Worm (Caenorhabditis elegans): Measurements from ENCODE around the gene cdk-5.

Gene cdk-5

DNA sequence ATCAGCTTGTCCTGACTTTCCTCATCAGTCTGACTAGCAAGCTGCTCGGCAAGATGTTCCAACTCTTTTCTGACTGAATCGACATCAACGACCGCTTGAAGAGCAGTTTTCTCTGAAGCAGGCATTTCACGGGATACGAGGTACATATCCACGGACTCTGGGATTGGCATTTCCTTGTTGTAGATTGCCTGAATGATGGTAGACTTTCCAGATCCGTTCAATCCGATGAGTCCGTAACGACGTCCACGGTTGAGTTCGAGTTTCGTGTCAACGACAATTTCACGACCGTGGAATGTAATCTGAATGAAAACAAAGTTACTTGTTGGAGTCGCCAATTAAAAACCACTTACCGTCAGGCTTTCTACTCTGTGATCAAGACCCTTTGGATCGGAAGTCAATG, 4.6 kb downstream of the cdk-5 start:
- no peak for TF ChIP-seq nhr-41 (GFP tag; IDR thresholded peaks at IDR 0.05)
- no peak for TF ChIP-seq php-3 (GFP tag; IDR thresholded peaks at IDR 0.05)
- no peak for TF ChIP-seq daf-16 (GFP tag; optimal IDR thresholded peaks at IDR 0.05)
- TF ChIP-seq daf-16 (tag; optimal IDR thresholded peaks at IDR 0.05): no peak
- TF ChIP-seq lim-7 (GFP tag; IDR thresholded peaks at IDR 0.05): no peak
- TF ChIP-seq nhr-28 (tag; optimal IDR thresholded peaks at IDR 0.05): no peak

DNA sequence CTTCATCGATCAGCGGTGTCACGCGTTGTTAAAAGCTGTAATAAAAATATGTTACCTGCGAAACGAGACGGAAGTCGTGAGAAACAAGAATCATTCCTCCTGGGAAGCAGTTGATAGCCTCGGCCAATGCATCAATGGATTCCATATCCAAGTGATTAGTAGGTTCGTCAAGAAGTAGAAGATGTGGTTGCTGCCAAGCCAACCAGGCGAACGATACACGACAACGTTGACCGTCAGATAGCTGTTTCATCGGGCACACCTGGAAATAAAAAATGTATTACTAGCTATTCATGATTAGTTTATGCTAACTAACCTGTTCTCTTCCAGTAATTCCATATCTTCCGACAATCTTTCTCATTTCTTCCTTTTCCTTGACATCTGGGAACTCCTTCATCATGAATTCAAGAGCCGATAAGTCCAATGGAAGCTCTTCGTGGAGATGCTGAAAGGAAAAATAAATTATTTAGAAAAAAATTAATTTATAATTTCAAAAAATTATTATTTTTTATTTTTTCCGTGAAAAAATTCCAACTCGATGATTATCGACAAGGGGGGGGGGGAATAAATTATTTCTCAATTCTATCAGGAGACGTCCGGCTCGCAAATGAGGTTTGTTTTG, 7.1 kb downstream of the cdk-5 start, which contains the start of gene tag-164:
TSS of gene tag-164 (plus strand) at position 569 of the 619 bp plus-strand sequence.
- TF ChIP-seq unc-62 (GFP tag; optimal IDR thresholded peaks at IDR 0.05 in 1 of 2) (peak in 1 of 2 experiments; percentile 92), unc-62 (tag; optimal IDR thresholded peaks at IDR 0.05) (no peak), F44E2.7 (GFP tag; IDR thresholded peaks at IDR 0.05) (no peak), ceh-32 (tag; optimal IDR thresholded peaks at IDR 0.05; ENCODE audit: poor library complexity) (no peak), ztf-7 (tag; optimal IDR thresholded peaks at IDR 0.05) (no peak), jun-1 (tag; optimal IDR thresholded peaks at IDR 0.05) (no peak), F26F4.8 (GFP tag; conservative IDR thresholded peaks at IDR 0.05) (no peak), nhr-102 (tag; optimal IDR thresholded peaks at IDR 0.05) (no peak), fos-1 (tag; optimal IDR thresholded peaks at IDR 0.05) (no peak)

ce11 chrIII:13457305-13457704, 8.8 kb downstream of the cdk-5 start:
- no peak for TF ChIP-seq dmd-6 (GFP tag; IDR thresholded peaks at IDR 0.05)
- TF ChIP-seq ZK337.2 (GFP tag; IDR thresholded peaks at IDR 0.05): no peak
- no peak for TF ChIP-seq mxl-3 (GFP tag; optimal IDR thresholded peaks at IDR 0.05)
- TF ChIP-seq unc-62 (GFP tag; optimal IDR thresholded peaks at IDR 0.05 in 1 of 2): peak in 1 of 2 experiments; percentile 51
- no peak for TF ChIP-seq unc-62 (tag; optimal IDR thresholded peaks at IDR 0.05)
- TF ChIP-seq madf-5 (GFP tag; IDR thresholded peaks at IDR 0.05): no peak
- TF ChIP-seq nhr-102 (tag; optimal IDR thresholded peaks at IDR 0.05): peak; percentile 13
- no peak for TF ChIP-seq daf-19 (GFP tag; conservative IDR thresholded peaks at IDR 0.05)
- 0 out of 2 replicates have a peak, but pooled peaks have one; percentile 48 for TF ChIP-seq Y105C5A.15 (GFP tag; IDR thresholded peaks at IDR 0.05)
- TF ChIP-seq ceh-44 (GFP tag; IDR thresholded peaks at IDR 0.05): no peak
- no peak for TF ChIP-seq hif-1 (tag; optimal IDR thresholded peaks at IDR 0.05)
- TF ChIP-seq T26A8.4 (GFP tag; IDR thresholded peaks at IDR 0.05): no peak
- TF ChIP-seq lim-7 (GFP tag; IDR thresholded peaks at IDR 0.05): no peak
- no peak for TF ChIP-seq F37D6.2 (tag; optimal IDR thresholded peaks at IDR 0.05)
- TF ChIP-seq mdt-29 (GFP tag; IDR thresholded peaks at IDR 0.05): no peak
- no peak for TF ChIP-seq skn-1 (tag; optimal IDR thresholded peaks at IDR 0.05)
- TF ChIP-seq ceh-32 (tag; optimal IDR thresholded peaks at IDR 0.05; ENCODE audit: poor library complexity): no peak

- TF ChIP-seq tra-1 (GFP tag; IDR thresholded peaks at IDR 0.05): no peak
- TF ChIP-seq hlh-30 (tag; optimal IDR thresholded peaks at IDR 0.05; ENCODE audit: insufficient read depth): peak; percentile 38
- no peak for TF ChIP-seq aly-2 (tag; optimal IDR thresholded peaks at IDR 0.05)
- no peak for TF ChIP-seq Y48G9A.11 (GFP tag; IDR thresholded peaks at IDR 0.05)
- TF ChIP-seq zfp-2 (tag; optimal IDR thresholded peaks at IDR 0.05): no peak
- no peak for TF ChIP-seq mxl-2 (GFP tag; conservative IDR thresholded peaks at IDR 0.05)
- TF ChIP-seq dmd-8 (GFP tag; IDR thresholded peaks at IDR 0.05): no peak
- TF ChIP-seq R02D3.7 (tag; optimal IDR thresholded peaks at IDR 0.05): no peak
- no peak for TF ChIP-seq tag-97 (GFP tag; IDR thresholded peaks at IDR 0.05)
- TF ChIP-seq daf-16 (GFP tag; optimal IDR thresholded peaks at IDR 0.05): no peak
- TF ChIP-seq daf-16 (tag; optimal IDR thresholded peaks at IDR 0.05): peak; percentile 51
- TF ChIP-seq ceh-62 (tag; optimal IDR thresholded peaks at IDR 0.05): no peak
- TF ChIP-seq madf-5 (GFP tag; IDR thresholded peaks at IDR 0.05): no peak
- TF ChIP-seq Y75B8A.6 (GFP tag; IDR thresholded peaks at IDR 0.05): no peak
- 0 out of 2 replicates have a peak, but pooled peaks have one; percentile 9 for TF ChIP-seq dmd-6 (GFP tag; IDR thresholded peaks at IDR 0.05)
- TF ChIP-seq madf-9 (GFP tag; conservative IDR thresholded peaks at IDR 0.05): no peak
- no peak for TF ChIP-seq F10B5.3 (tag; optimal IDR thresholded peaks at IDR 0.05)
- no peak for TF ChIP-seq dve-1 (tag; optimal IDR thresholded peaks at IDR 0.05; ENCODE audit: insufficient read depth)
- TF ChIP-seq ZK546.5 (tag; optimal IDR thresholded peaks at IDR 0.05): no peak
- no peak for TF ChIP-seq duxl-1 (tag; optimal IDR thresholded peaks at IDR 0.05; ENCODE audit: poor library complexity)
- no peak for TF ChIP-seq lir-3 (tag; optimal IDR thresholded peaks at IDR 0.05)
- no peak for TF ChIP-seq dpl-1 (GFP tag; optimal IDR thresholded peaks at IDR 0.05)
- TF ChIP-seq mep-1 (tag; optimal IDR thresholded peaks at IDR 0.05): peak; percentile 38
These were observed 10.3 kb downstream of the cdk-5 start for ce11 chrIII:13455816-13456215.

All from whole organism, L4 larva.